Fruit fly (Drosophila melanogaster) whole organism, wandering third instar larva: ENCODE results near the gene CG9733.
A peak's percentile ranks its signal among the peaks of the same experiment; 100 is the strongest.

Experiments used
- CG32264 ChIP-seq: fragments of 200-800 bp; sonication (Bioruptor generic); optimal IDR thresholded peaks from 2 replicates; lab custom pipeline; 2016; ENCODE audit warnings: missing biosample characterization, missing genetic modification characterization
- CG9705 ChIP-seq: fragments of 200-800 bp; sonication (Bioruptor generic); optimal IDR thresholded peaks from 2 replicates; lab custom pipeline; 2018; ENCODE audit warnings: missing biosample characterization, mild to moderate bottlenecking, missing genetic modification characterization
- CrebA ChIP-seq: fragments of 200-800 bp; sonication (Bioruptor generic); optimal IDR thresholded peaks from 2 replicates; lab custom pipeline; 2016; ENCODE audit warnings: missing biosample characterization, mild to moderate bottlenecking, missing genetic modification characterization, borderline replicate concordance
- Dfd ChIP-seq: fragments of >200 bp; optimal IDR thresholded peaks from 2 replicates; lab custom pipeline; 2017; ENCODE audit warnings: missing biosample characterization, missing genetic modification characterization
- Dif ChIP-seq: fragments of 200-275, 200-300 bp; sonication (Bioruptor generic); optimal IDR thresholded peaks from 2 replicates; lab custom pipeline; 2018; ENCODE audit warnings: missing biosample characterization, missing genetic modification characterization; ENCODE audit not compliant: partially characterized antibody
- Hr78 ChIP-seq: fragments of >200 bp; optimal IDR thresholded peaks from 2 replicates; lab custom pipeline; 2017; ENCODE audit warnings: missing biosample characterization, missing genetic modification characterization
- Hr83 ChIP-seq: fragments of 200-300 bp; sonication (Bioruptor generic); optimal IDR thresholded peaks from 2 replicates; lab custom pipeline; 2016; ENCODE audit warnings: missing biosample characterization, mild to moderate bottlenecking, missing genetic modification characterization, moderate library complexity; ENCODE audit not compliant: poor library complexity, severe bottlenecking
- Jra ChIP-seq: sonication (Bioruptor generic); optimal IDR thresholded peaks from 2 replicates; lab custom pipeline; 2016; ENCODE audit warnings: missing biosample characterization, missing genetic modification characterization
- Mio ChIP-seq: sonication (Bioruptor generic); optimal IDR thresholded peaks from 2 replicates; lab custom pipeline; 2016; ENCODE audit warnings: missing biosample characterization, missing genetic modification characterization
- Myc ChIP-seq: fragments of >200 bp; optimal IDR thresholded peaks from 2 replicates; lab custom pipeline; 2017
- N ChIP-seq: fragments of >200 bp; optimal IDR thresholded peaks from 2 replicates; lab custom pipeline; 2018; ENCODE audit warnings: missing biosample characterization, missing external identifiers, missing genetic modification characterization
- OdsH ChIP-seq: fragments of 200-800 bp; sonication (Bioruptor generic); optimal IDR thresholded peaks from 2 replicates; lab custom pipeline; 2016; ENCODE audit warnings: missing biosample characterization, mild to moderate bottlenecking, missing genetic modification characterization
- Rel ChIP-seq, 2 experiments: fragments of 200-800 bp; sonication (Bioruptor generic) in 1 of 2; optimal IDR thresholded peaks; 2 replicates in 1 of 2; 3 replicates in 1 of 2; lab custom pipeline; 2016 to 2019; ENCODE audit warnings: mild to moderate bottlenecking in 2 of 2, missing biosample characterization in 2 of 2, missing genetic modification characterization in 2 of 2, moderate library complexity in 1 of 2
- Sp1 ChIP-seq: fragments of 200-800 bp; sonication (Bioruptor generic); optimal IDR thresholded peaks from 3 replicates; lab custom pipeline; 2019; ENCODE audit warnings: missing biosample characterization, mild to moderate bottlenecking, missing genetic modification characterization, moderate library complexity
- Vsx2 ChIP-seq: fragments of 200-300, 225-300 bp; sonication (Bioruptor generic); optimal IDR thresholded peaks from 2 replicates; lab custom pipeline; 2018; ENCODE audit warnings: missing biosample characterization, missing genetic modification characterization; ENCODE audit not compliant: partially characterized antibody
- br ChIP-seq: fragments of 200-800 bp; sonication (Bioruptor generic); optimal IDR thresholded peaks from 2 replicates; lab custom pipeline; 2016; ENCODE audit warnings: missing biosample characterization, missing genetic modification characterization
- brk ChIP-seq: fragments of 200-800 bp; sonication (Bioruptor generic); optimal IDR thresholded peaks from 2 replicates; lab custom pipeline; 2016; ENCODE audit warnings: missing biosample characterization, mild to moderate bottlenecking, missing genetic modification characterization
- dl ChIP-seq, 2 experiments: fragments of 175-275, 200-275 bp in 1 of 2; fragments of 200-275 bp in 1 of 2; sonication (Bioruptor generic); optimal IDR thresholded peaks; lab custom pipeline; 2018; ENCODE audit warnings: mild to moderate bottlenecking in 2 of 2, missing biosample characterization in 2 of 2, missing genetic modification characterization in 2 of 2, moderate library complexity in 2 of 2; ENCODE audit not compliant: partially characterized antibody in 2 of 2, insufficient read depth in 1 of 2
- dmrt93B ChIP-seq: fragments of 200-800 bp; sonication (Bioruptor generic); optimal IDR thresholded peaks from 2 replicates; lab custom pipeline; 2018; ENCODE audit warnings: missing biosample characterization, mild to moderate bottlenecking, missing genetic modification characterization
- dsf ChIP-seq: sonication (Bioruptor generic); optimal IDR thresholded peaks from 2 replicates; lab custom pipeline; 2016; ENCODE audit warnings: missing biosample characterization, missing genetic modification characterization, borderline replicate concordance
- ey ChIP-seq: fragments of 200-800 bp; sonication (Bioruptor generic); optimal IDR thresholded peaks from 2 replicates; lab custom pipeline; 2016; ENCODE audit warnings: missing biosample characterization, missing genetic modification characterization
- foxo ChIP-seq, 2 experiments: fragments of 200-800 bp; sonication (Bioruptor generic); optimal IDR thresholded peaks; 2 replicates in 1 of 2; 3 replicates in 1 of 2; lab custom pipeline; 2016 to 2017; ENCODE audit warnings: missing biosample characterization in 2 of 2, missing genetic modification characterization in 2 of 2
- fru ChIP-seq: fragments of 200-800 bp; sonication (Bioruptor generic); optimal IDR thresholded peaks from 3 replicates; lab custom pipeline; 2016; ENCODE audit warnings: missing biosample characterization, mild to moderate bottlenecking, missing genetic modification characterization
- h ChIP-seq: fragments of 200-800 bp; sonication (Bioruptor generic); optimal IDR thresholded peaks from 3 replicates; lab custom pipeline; 2016; ENCODE audit warnings: missing biosample characterization, mild to moderate bottlenecking, missing genetic modification characterization
- jim ChIP-seq: fragments of 175-275, 200-325 bp; sonication (Bioruptor generic); optimal IDR thresholded peaks from 2 replicates; lab custom pipeline; 2016; ENCODE audit warnings: missing biosample characterization, mild to moderate bottlenecking, missing genetic modification characterization
- lola ChIP-seq: fragments of >200 bp; optimal IDR thresholded peaks from 2 replicates; lab custom pipeline; 2017; ENCODE audit warnings: missing biosample characterization, missing genetic modification characterization
- pan ChIP-seq: fragments of >200 bp; optimal IDR thresholded peaks from 2 replicates; lab custom pipeline; 2017
- psq ChIP-seq: fragments of 200-800 bp; sonication (Bioruptor generic); optimal IDR thresholded peaks from 3 replicates; lab custom pipeline; 2017; ENCODE audit warnings: missing biosample characterization, mild to moderate bottlenecking, missing genetic modification characterization, moderate library complexity
- sage ChIP-seq: fragments of 200-800 bp; sonication (Bioruptor generic); optimal IDR thresholded peaks from 2 replicates; lab custom pipeline; 2016; ENCODE audit warnings: missing biosample characterization, mild to moderate bottlenecking, missing genetic modification characterization
- sv ChIP-seq: fragments of 200-800 bp; sonication (Bioruptor generic); optimal IDR thresholded peaks from 3 replicates; lab custom pipeline; 2016; ENCODE audit warnings: missing biosample characterization, missing genetic modification characterization
- tai ChIP-seq: sonication (Bioruptor generic); optimal IDR thresholded peaks from 2 replicates; lab custom pipeline; 2016; ENCODE audit warnings: missing biosample characterization, missing genetic modification characterization
- usp ChIP-seq: fragments of >200 bp; optimal IDR thresholded peaks from 2 replicates; lab custom pipeline; 2017; ENCODE audit warnings: missing biosample characterization, missing genetic modification characterization

CG9733 gene

DNA sequence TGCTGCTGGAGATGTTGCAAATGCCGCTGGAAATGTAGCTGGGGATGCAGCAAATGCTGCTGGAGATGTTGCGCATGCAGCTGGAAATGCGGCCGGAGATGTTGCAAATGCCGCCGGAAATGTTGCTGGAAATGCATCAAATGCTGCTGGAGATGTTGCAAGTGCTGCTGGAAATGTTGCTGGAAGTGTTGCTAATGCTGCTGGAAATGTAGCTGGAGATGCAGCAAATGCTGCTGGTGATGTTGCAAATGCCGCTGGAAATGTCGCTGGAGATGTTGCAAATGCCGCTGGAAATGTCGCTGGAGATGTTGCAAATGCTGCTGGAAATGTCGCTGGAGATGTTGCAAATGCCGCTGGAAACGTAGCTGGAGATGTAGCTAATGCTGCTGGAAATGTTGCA, 5.8 kb upstream of the CG9733 start:
- TF ChIP-seq Sp1 (no peak), fru (no peak), h (GFP tag; lab: Kevin White, UChicago) (no peak), CrebA (GFP tag; lab: Kevin White, UChicago) (no peak), psq (GFP tag; lab: Kevin White, UChicago) (no peak), lola (no peak), foxo (GFP tag; optimal IDR thresholded peaks at IDR 0.05; lab: Kevin White, UChicago) (no peak), Mio (GFP tag; lab: Kevin White, UChicago) (no peak), Dfd (GFP tag; lab: Kevin White, UChicago) (no peak), Vsx2 (GFP tag; lab: Kevin White, UChicago) (no peak), sv (GFP tag; lab: Kevin White, UChicago) (no peak), OdsH (GFP tag; lab: Kevin White, UChicago) (no peak), ey (no peak), pan (lab: Kevin White, UChicago) (no peak), N (GFP tag; lab: Kevin White, UChicago) (no peak), jim (no peak), brk (GFP tag; lab: Kevin White, UChicago) (no peak), CG32264 (GFP tag; lab: Kevin White, UChicago) (no peak), tai (GFP tag; lab: Kevin White, UChicago) (no peak)

DNA sequence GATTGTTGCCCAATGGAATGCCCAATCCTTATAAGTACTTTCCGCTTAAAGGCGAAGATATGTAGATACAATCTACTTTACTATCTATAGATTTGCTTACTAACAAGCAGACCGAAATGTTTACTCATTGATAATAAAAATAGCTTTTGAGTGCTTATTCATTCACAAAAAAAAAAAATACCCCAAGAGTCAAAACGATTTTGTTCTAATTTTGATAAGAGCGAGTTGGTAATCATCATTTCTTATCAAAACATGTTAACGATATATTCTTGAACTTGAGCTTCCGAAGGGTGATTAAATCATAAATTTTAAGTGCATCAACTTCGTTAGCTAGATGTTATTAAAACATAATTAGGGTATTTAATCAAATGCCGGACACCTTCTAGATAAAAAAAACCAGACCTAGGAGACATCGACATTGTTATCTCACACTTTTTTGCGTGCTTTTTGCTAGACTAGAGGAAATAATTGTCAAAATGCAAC, 4.0 kb upstream of the CG9733 start, which contains the start of gene CG9682:
CG9682 (plus strand) TSS at position 433 of the 483 bp plus-strand sequence.
- no peak for TF ChIP-seq sage (GFP tag; lab: Kevin White, UChicago)
- TF ChIP-seq dsf = no peak

DNA sequence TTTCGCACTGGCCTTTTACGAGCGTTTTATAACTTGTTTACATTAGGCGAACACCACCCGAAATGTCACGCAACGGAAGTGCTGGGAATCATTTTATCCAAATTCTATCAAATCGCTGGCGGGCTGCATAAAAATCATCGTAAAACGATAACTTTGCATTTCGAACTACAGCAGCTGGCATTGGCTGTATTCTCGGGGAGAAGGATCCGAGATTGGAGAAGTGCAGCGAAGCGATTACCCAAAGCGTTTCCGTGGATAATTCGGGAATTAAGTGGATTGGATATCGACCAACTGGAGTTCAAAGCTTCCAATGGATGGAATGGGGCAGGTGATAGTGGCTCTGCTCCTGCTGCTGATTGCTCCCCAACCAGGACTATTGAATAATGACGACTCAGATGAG, 2.8 kb upstream of the CG9733 start, which contains the start of gene CG34299:
CG34299 (plus strand) TSS at position 301 of the 400 bp plus-strand sequence.
- TF ChIP-seq brk (GFP tag; lab: Kevin White, UChicago) (no peak), Hr78 (GFP tag; lab: Kevin White, UChicago) (no peak), jim (no peak), psq (GFP tag; lab: Kevin White, UChicago) (no peak), foxo (GFP tag; optimal IDR thresholded peaks at IDR 0.05; lab: Kevin White, UChicago) (no peak), Dfd (GFP tag; lab: Kevin White, UChicago) (no peak), ey (no peak), br (GFP tag; lab: Kevin White, UChicago) (no peak), OdsH (GFP tag; lab: Kevin White, UChicago) (no peak), CrebA (GFP tag; lab: Kevin White, UChicago) (no peak), CG9705 (no peak), Jra (GFP tag; lab: Kevin White, UChicago) (no peak)

DNA sequence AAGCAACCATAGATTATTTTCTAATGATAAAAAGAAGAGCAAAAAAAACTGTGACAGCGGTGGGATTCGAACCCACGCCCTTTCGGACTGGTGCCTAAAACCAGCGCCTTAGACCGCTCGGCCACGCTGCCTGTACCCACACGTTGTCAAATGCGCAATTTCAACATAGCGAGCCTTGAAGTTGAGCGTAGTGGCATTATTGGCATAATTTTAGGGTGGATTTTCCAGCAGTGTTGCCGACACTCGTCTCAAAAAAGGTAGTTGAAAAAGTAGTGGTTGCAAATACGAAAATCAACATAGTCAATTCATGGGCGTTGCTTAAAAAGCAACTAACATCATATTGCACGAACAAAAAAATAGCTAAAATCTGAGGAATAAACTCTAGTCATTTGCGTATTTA, 2.1 kb upstream of the CG9733 start:
- TF ChIP-seq Dif (GFP tag; lab: Kevin White, UChicago) (peak; percentile 34), Hr78 (GFP tag; lab: Kevin White, UChicago) (no peak), psq (GFP tag; lab: Kevin White, UChicago) (no peak), usp (no peak), fru (no peak), Sp1 (no peak), sage (GFP tag; lab: Kevin White, UChicago) (no peak), br (GFP tag; lab: Kevin White, UChicago) (no peak), OdsH (GFP tag; lab: Kevin White, UChicago) (no peak), Vsx2 (GFP tag; lab: Kevin White, UChicago) (no peak), Myc (lab: Kevin White, UChicago) (peak; percentile 71), h (GFP tag; lab: Kevin White, UChicago) (no peak), sv (GFP tag; lab: Kevin White, UChicago) (no peak), dmrt93B (no peak), pan (lab: Kevin White, UChicago) (no peak), Hr83 (GFP tag; lab: Kevin White, UChicago) (no peak)

DNA sequence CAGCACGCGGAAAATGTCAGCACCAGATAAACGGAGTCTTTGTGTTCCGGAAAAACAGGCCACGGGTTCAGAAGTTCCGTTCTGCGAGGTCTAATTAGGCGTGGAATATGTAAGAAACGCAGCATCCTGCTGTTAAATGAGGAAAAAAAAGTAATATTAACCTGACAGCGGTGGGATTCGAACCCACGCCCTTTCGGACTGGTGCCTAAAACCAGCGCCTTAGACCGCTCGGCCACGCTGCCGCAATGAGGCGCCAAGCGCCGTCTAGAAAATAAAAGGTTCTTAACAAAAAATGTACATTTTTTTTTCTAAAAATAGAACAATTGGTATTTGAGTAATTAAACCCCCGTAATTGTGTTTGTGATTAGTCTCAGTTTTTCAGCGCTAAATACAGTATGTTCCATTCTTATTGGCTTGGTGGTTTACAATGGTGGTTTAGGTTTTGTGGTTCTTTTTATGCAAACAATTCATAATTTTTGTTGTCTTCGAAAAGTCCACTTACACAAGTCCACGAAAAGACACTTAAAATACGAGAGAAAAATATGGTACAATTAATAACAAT, 1.4 kb upstream of the CG9733 start:
- no peak for TF ChIP-seq Myc (lab: Kevin White, UChicago)
- TF ChIP-seq dl (GFP tag; optimal IDR thresholded peaks at IDR 0.05; lab: Kevin White, UChicago; ENCODE audit: insufficient read depth in 1 of 2, partially characterized antibody in 2 of 2) = no peak
- no peak for TF ChIP-seq Rel (GFP tag; optimal IDR thresholded peaks at IDR 0.05; lab: Kevin White, UChicago)
- peak; percentile 84 for TF ChIP-seq Rel (tag; optimal IDR thresholded peaks at IDR 0.05; lab: Kevin White, UChicago)
- TF ChIP-seq foxo (GFP tag; optimal IDR thresholded peaks at IDR 0.05; lab: Kevin White, UChicago) = peak in 1 of 2 experiments; percentile 30
- peak; percentile 40 for TF ChIP-seq CrebA (GFP tag; lab: Kevin White, UChicago)
- TF ChIP-seq, all 38 proteins: peak for 3
